Worm (Caenorhabditis elegans) whole organism, early embryonic: ENCODE results near the gene set-8.

ENCODE experiments used
- B0310.2 ChIP-seq: sonication (generic microtip); optimal IDR thresholded peaks from 2 replicates; lab custom pipeline; 2016; ENCODE audit warnings: mild to moderate bottlenecking, missing genetic modification characterization, missing compliant biosample characterization
- ama-1 ChIP-seq: fragments of 150-350 bp; optimal IDR thresholded peaks from 2 replicates; lab custom pipeline; 2014
- ceh-36 ChIP-seq: sonication (generic microtip); optimal IDR thresholded peaks from 2 replicates; lab custom pipeline; 2016; ENCODE audit warnings: missing genetic modification characterization, inconsistent platforms, missing compliant biosample characterization
- flt-1 ChIP-seq: fragments of 200-800 bp; sonication (Bioruptor generic); IDR thresholded peaks from 2 replicates; pipeline ENCODE4 v1.3.6; 2022; ENCODE audit warnings: missing genetic modification characterization, missing compliant biosample characterization
- hmbx-1 ChIP-seq: sonication (generic microtip); optimal IDR thresholded peaks from 2 replicates; lab custom pipeline; 2016; ENCODE audit warnings: mild to moderate bottlenecking, missing genetic modification characterization, missing compliant biosample characterization
- hnd-1 ChIP-seq: sonication (generic microtip); optimal IDR thresholded peaks from 2 replicates; lab custom pipeline; 2016; ENCODE audit warnings: missing genetic modification characterization, missing compliant biosample characterization
- scrt-1 ChIP-seq: fragments of 200-800 bp; sonication (Bioruptor generic); IDR thresholded peaks from 2 replicates; pipeline ENCODE4 v1.3.6; 2022; ENCODE audit warnings: missing genetic modification characterization, missing compliant biosample characterization

- TF ChIP-seq scrt-1 (GFP tag; lab: Robert Waterston, UW) (no peak), ceh-36 (tag; lab: Kevin White, UChicago) (no peak), ama-1 (lab: Kevin White, UChicago) (no peak), B0310.2 (tag; lab: Kevin White, UChicago) (no peak), hnd-1 (no peak), hmbx-1 (tag; lab: Kevin White, UChicago) (no peak), flt-1 (GFP tag; lab: Robert Waterston, UW) (no peak)
Measured at ce11 chrX:13446418-13446817, at the start of gene set-8.
